Worm (Caenorhabditis elegans) whole organism, L3 larva: ENCODE measurements around the gene F43C11.12.

ENCODE experiments used
- R02D3.7 ChIP-seq: fragments of 150-350 bp; optimal IDR thresholded peaks from 2 replicates; lab custom pipeline; 2014; ENCODE audit warnings: missing biosample characterization, missing genetic modification characterization
- ama-1 ChIP-seq: fragments of 150-350 bp; optimal IDR thresholded peaks from 2 replicates; lab custom pipeline; 2018
- ceh-28 ChIP-seq: fragments of 150-350 bp; optimal IDR thresholded peaks from 2 replicates; lab custom pipeline; 2014; ENCODE audit warnings: missing biosample characterization, missing genetic modification reagents, missing genetic modification characterization
- ceh-82 ChIP-seq: fragments of 150-350 bp; optimal IDR thresholded peaks from 2 replicates; lab custom pipeline; 2014; ENCODE audit warnings: missing biosample characterization, missing genetic modification characterization
- ceh-9 ChIP-seq: sonication (generic microtip); optimal IDR thresholded peaks from 2 replicates; lab custom pipeline; 2018; ENCODE audit warnings: missing biosample characterization, missing genetic modification characterization
- daf-12 ChIP-seq: fragments of 150-350 bp; optimal IDR thresholded peaks from 2 replicates; lab custom pipeline; 2014; ENCODE audit warnings: missing biosample characterization, missing genetic modification reagents, missing genetic modification characterization
- egl-27 ChIP-seq: sonication (generic microtip); optimal IDR thresholded peaks from 4 replicates; lab custom pipeline; 2017; ENCODE audit warnings: missing biosample characterization, missing genetic modification reagents, missing genetic modification characterization
- elt-2 ChIP-seq: sonication (generic microtip); optimal IDR thresholded peaks from 2 replicates; lab custom pipeline; 2016; ENCODE audit warnings: missing genetic modification reagents, mild to moderate bottlenecking, missing genetic modification characterization, missing compliant biosample characterization
- fkh-10 ChIP-seq: sonication (generic microtip); optimal IDR thresholded peaks from 2 replicates; lab custom pipeline; 2017; ENCODE audit warnings: missing biosample characterization, missing genetic modification reagents, missing genetic modification characterization
- jun-1 ChIP-seq: fragments of 150-350 bp; optimal IDR thresholded peaks from 2 replicates; lab custom pipeline; 2014; ENCODE audit warnings: missing biosample characterization, missing genetic modification reagents, missing genetic modification characterization
- lin-39 ChIP-seq: fragments of 150-350 bp; optimal IDR thresholded peaks from 2 replicates; lab custom pipeline; 2018; ENCODE audit warnings: missing biosample characterization, missing genetic modification reagents, missing genetic modification characterization
- lsy-12 ChIP-seq: sonication (generic microtip); optimal IDR thresholded peaks from 2 replicates; lab custom pipeline; 2016; ENCODE audit warnings: mild to moderate bottlenecking, missing genetic modification characterization, missing compliant biosample characterization
- mdl-1 ChIP-seq: fragments of 150-350 bp; optimal IDR thresholded peaks from 2 replicates; lab custom pipeline; 2014; ENCODE audit warnings: missing biosample characterization, missing genetic modification characterization
- nfya-1 ChIP-seq: sonication (generic microtip); optimal IDR thresholded peaks from 2 replicates; lab custom pipeline; 2017; ENCODE audit warnings: missing genetic modification characterization, mild to moderate bottlenecking, missing compliant biosample characterization, antibody characterized with exemption, moderate library complexity; ENCODE audit not compliant: insufficient read depth
- nhr-12 ChIP-seq: fragments of 150-350 bp; optimal IDR thresholded peaks from 2 replicates; lab custom pipeline; 2014; ENCODE audit warnings: missing biosample characterization, missing genetic modification characterization
- nhr-23 ChIP-seq: fragments of 150-350 bp; optimal IDR thresholded peaks from 2 replicates; lab custom pipeline; 2014; ENCODE audit warnings: missing biosample characterization, missing genetic modification reagents, missing genetic modification characterization
- nhr-237 ChIP-seq: fragments of 150-350 bp; optimal IDR thresholded peaks from 2 replicates; lab custom pipeline; 2014; ENCODE audit warnings: missing biosample characterization, missing genetic modification characterization
- nhr-67 ChIP-seq: fragments of 150-350 bp; optimal IDR thresholded peaks from 2 replicates; lab custom pipeline; 2014; ENCODE audit warnings: missing biosample characterization, missing genetic modification characterization
- nhr-76 ChIP-seq: fragments of 150-350 bp; sonication (generic microtip); optimal IDR thresholded peaks from 5 replicates; lab custom pipeline; 2014; ENCODE audit warnings: missing biosample characterization, missing genetic modification characterization
- pha-4 ChIP-seq: fragments of 150-350 bp; optimal IDR thresholded peaks from 2 replicates; lab custom pipeline; 2014; ENCODE audit warnings: missing biosample characterization, missing genetic modification reagents, missing genetic modification characterization
- pqm-1 ChIP-seq: fragments of 150-350 bp; optimal IDR thresholded peaks from 2 replicates; lab custom pipeline; 2017; ENCODE audit warnings: missing biosample characterization, missing genetic modification characterization, inconsistent platforms
- sea-2 ChIP-seq: fragments of 150-350 bp; sonication (generic microtip); optimal IDR thresholded peaks from 4 replicates; lab custom pipeline; 2014; ENCODE audit warnings: missing biosample characterization, missing genetic modification reagents, missing genetic modification characterization
- skn-1 ChIP-seq: fragments of 150-350 bp; optimal IDR thresholded peaks from 2 replicates; lab custom pipeline; 2014; ENCODE audit warnings: missing biosample characterization, missing genetic modification characterization
- tbx-2 ChIP-seq: sonication (generic microtip); optimal IDR thresholded peaks from 2 replicates; lab custom pipeline; 2016; ENCODE audit warnings: mild to moderate bottlenecking, missing genetic modification characterization, missing compliant biosample characterization
- unc-39 ChIP-seq: sonication (generic microtip); optimal IDR thresholded peaks from 4 replicates; lab custom pipeline; 2017; ENCODE audit warnings: missing biosample characterization, missing genetic modification characterization
- unc-62 ChIP-seq: fragments of 150-350 bp; sonication (generic microtip); optimal IDR thresholded peaks from 4 replicates; lab custom pipeline; 2014; ENCODE audit warnings: missing biosample characterization, missing genetic modification reagents, missing genetic modification characterization
- zag-1 ChIP-seq: fragments of 150-350 bp; optimal IDR thresholded peaks from 2 replicates; lab custom pipeline; 2014; ENCODE audit warnings: missing biosample characterization, missing genetic modification characterization
- ztf-4 ChIP-seq: fragments of 150-350 bp; optimal IDR thresholded peaks from 2 replicates; lab custom pipeline; 2014; ENCODE audit warnings: missing biosample characterization, missing genetic modification characterization

Gene F43C11.12

ce11 chrII:2324956-2325355 lies 41.6 kb downstream of the F43C11.12 start, which contains the start of gene ZK1240.11:
Gene ZK1240.11 (plus strand): TSS chrII:2325256.
- TF ChIP-seq nfya-1 (tag; lab: Kevin White, UChicago) = no peak
- no peak for TF ChIP-seq lin-39 (tag; lab: Kevin White, UChicago)
- no peak for TF ChIP-seq ceh-9 (tag; lab: Kevin White, UChicago)
- no peak for TF ChIP-seq skn-1 (tag; lab: Kevin White, UChicago)
- no peak for TF ChIP-seq egl-27
- TF ChIP-seq fkh-10 (GFP tag; lab: Kevin White, UChicago) = no peak
- no peak for TF ChIP-seq ztf-4
- TF ChIP-seq sea-2 = no peak
- no peak for TF ChIP-seq daf-12 (tag; lab: Kevin White, UChicago)
- TF ChIP-seq mdl-1 = no peak
- TF ChIP-seq unc-62 (GFP tag; lab: Kevin White, UChicago) = no peak
- TF ChIP-seq R02D3.7 = no peak
- no peak for TF ChIP-seq tbx-2 (tag; lab: Kevin White, UChicago)
- no peak for TF ChIP-seq ceh-82 (tag; lab: Kevin White, UChicago)

ce11 chrII:2322857-2323518 lies 43.5 kb downstream of the F43C11.12 start, which contains the start of the genes ZK1240.6 and ZK1240.2:
Gene ZK1240.6 (minus strand): TSS chrII:2322907.
Gene ZK1240.2 (plus strand): TSS chrII:2323376.
- TF ChIP-seq pqm-1 (tag; lab: Kevin White, UChicago) (peak; percentile 46), nfya-1 (tag; lab: Kevin White, UChicago) (no peak), lin-39 (tag; lab: Kevin White, UChicago) (no peak), ama-1 (no peak), nhr-67 (tag; lab: Kevin White, UChicago) (no peak), pha-4 (tag; lab: Kevin White, UChicago) (peak; percentile 24), lsy-12 (tag; lab: Kevin White, UChicago) (no peak), nhr-76 (no peak), R02D3.7 (no peak), nhr-12 (tag; lab: Kevin White, UChicago) (no peak), jun-1 (tag; lab: Kevin White, UChicago) (peak; percentile 50), elt-2 (peak; percentile 93)
- TF ChIP-seq, all 47 proteins: peak for 4

- TF ChIP-seq nhr-23 (tag; lab: Kevin White, UChicago) (no peak), skn-1 (tag; lab: Kevin White, UChicago) (no peak), pqm-1 (tag; lab: Kevin White, UChicago) (peak; percentile 59), nhr-237 (tag; lab: Kevin White, UChicago) (no peak), unc-39 (tag; lab: Kevin White, UChicago) (no peak), ceh-28 (no peak), elt-2 (peak; percentile 82)
Observed at ce11 chrII:2320097-2320496, 46.4 kb downstream of the F43C11.12 start, which contains the start of gene ZK1240.3. Gene ZK1240.3 (plus strand): TSS chrII:2320334.

ce11 chrII:2317883-2318357 lies 48.6 kb downstream of the F43C11.12 start, which contains the start of the genes ZK1240.5 and ZK1240.9:
Gene ZK1240.5 (minus strand): TSS chrII:2317933.
Gene ZK1240.9 (plus strand): TSS chrII:2318189.
- TF ChIP-seq elt-2 (peak; percentile 74), pqm-1 (tag; lab: Kevin White, UChicago) (no peak), zag-1 (tag; lab: Kevin White, UChicago) (no peak), tbx-2 (tag; lab: Kevin White, UChicago) (no peak)
